Fruit fly (Drosophila melanogaster) S2 (cell line): Measurements from ENCODE around the gene odd.

Experiments
- CG8478 ChIP-seq: fragments of >200 bp; optimal IDR thresholded peaks from 2 replicates; lab custom pipeline; 2018
- CTCF ChIP-seq, 2 experiments: fragments of >200 bp; optimal IDR thresholded peaks; 2 replicates each; lab custom pipeline; 2018

DNA sequence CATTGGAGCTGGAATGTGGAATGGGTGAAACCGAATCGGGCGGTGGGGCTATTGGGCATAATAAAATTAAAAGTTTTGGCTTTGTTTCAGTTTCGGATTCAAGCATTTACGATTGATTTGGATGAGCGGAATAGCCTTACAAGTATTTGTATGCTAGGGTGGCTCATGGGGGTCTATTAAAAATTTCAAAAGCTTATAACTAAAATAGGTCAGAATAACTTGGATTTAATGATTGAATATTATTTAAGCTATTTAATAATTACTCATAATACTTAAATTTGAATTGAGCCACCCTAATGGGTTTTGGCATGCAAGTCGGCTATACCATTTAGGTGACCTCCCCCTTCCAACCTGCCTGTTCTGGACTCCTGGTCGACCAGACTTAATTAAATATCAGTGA lies 46.9 kb downstream of the odd start:
- TF ChIP-seq CTCF (optimal IDR thresholded peaks at IDR 0.05; lab: Kevin White, UChicago), result no peak
- TF ChIP-seq CG8478 (lab: Kevin White, UChicago), result no peak
